Worm (Caenorhabditis elegans) whole organism, L4/young adult: Measurements from ENCODE around the gene alg-3.

Experiments
- W03F9.2 ChIP-seq: fragments of 150-350 bp; optimal IDR thresholded peaks from 2 replicates; lab custom pipeline; 2014; ENCODE audit warnings: missing biosample characterization, missing genetic modification characterization
- dao-5 ChIP-seq: sonication (generic microtip); optimal IDR thresholded peaks from 2 replicates; lab custom pipeline; 2016; ENCODE audit warnings: missing genotype, missing genetic modification characterization, moderate library complexity, missing compliant biosample characterization
- him-1 ChIP-seq: sonication (generic microtip); optimal IDR thresholded peaks from 2 replicates; lab custom pipeline; 2016; ENCODE audit warnings: missing genotype, missing genetic modification reagents, missing genetic modification characterization, missing compliant biosample characterization

The alg-3 gene

DNA sequence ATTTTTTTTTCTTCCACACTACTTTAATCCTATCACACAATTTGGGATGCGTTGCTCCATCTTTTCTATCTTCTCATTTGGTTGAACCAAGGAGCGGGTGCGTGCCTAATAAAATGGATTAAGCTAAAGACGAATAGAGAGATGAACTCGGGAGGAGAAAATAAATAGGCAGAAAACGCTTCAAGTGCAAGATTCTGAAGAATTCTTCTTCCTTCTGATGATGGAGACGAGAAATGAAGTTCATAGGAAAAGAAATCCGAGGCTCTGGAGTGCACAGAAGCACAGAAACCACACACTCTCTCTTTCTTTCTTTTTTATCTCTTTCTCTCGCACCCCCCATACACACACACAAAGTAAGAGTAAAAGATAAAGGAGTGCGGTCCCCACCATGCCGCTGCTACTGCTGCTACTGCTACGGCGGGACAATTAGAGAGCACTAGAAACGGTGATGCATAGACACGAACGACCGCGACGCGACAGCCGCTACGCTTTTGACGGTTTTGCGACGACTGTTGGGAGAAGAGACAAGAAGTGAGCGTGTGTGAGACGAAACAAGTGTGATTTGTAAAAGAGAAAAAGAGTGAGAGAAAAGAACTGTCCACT, 11.9 kb upstream of the alg-3 start:
- TF ChIP-seq him-1, result peak; percentile 52
- peak; percentile 55 for TF ChIP-seq dao-5 (tag; lab: Kevin White, UChicago)
- peak; percentile 38 for TF ChIP-seq W03F9.2 (tag; lab: Kevin White, UChicago)

ce11 chrIV:11693493-11693892, 10.6 kb upstream of the alg-3 start, which contains the start of gene ZK792.12:
TSS of gene ZK792.12 (plus strand) at chrIV:11693793.
- TF ChIP-seq dao-5 (tag; lab: Kevin White, UChicago), result no peak
- no peak for TF ChIP-seq him-1
- no peak for TF ChIP-seq W03F9.2 (tag; lab: Kevin White, UChicago)

DNA sequence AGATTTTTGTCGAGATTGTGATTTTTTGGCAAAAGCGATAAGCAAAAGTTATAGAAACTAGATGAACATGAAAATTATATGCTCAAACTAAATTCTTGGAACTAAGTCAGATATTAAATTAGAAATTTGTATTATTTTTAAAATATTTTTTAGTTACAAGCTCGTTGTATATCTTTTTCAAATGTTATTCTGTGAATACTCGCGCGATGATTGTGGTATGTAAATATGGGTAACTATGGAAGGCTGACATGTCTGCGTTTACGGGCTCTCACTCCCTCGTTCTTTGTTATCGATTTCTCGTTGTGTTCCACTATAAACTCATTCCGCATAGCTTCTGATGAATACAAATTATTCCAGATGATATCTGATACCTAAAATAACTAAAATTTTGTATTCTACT, 9.9 kb upstream of the alg-3 start, which contains the start of gene ZK792.7:
Gene ZK792.7 (plus strand): TSS at position 301 of the 400 bp plus-strand sequence.
- TF ChIP-seq W03F9.2 (tag; lab: Kevin White, UChicago), result no peak

ce11 chrIV:11695634-11696033, 8.4 kb upstream of the alg-3 start:
- peak; percentile 48 for TF ChIP-seq W03F9.2 (tag; lab: Kevin White, UChicago)
- no peak for TF ChIP-seq dao-5 (tag; lab: Kevin White, UChicago)

DNA sequence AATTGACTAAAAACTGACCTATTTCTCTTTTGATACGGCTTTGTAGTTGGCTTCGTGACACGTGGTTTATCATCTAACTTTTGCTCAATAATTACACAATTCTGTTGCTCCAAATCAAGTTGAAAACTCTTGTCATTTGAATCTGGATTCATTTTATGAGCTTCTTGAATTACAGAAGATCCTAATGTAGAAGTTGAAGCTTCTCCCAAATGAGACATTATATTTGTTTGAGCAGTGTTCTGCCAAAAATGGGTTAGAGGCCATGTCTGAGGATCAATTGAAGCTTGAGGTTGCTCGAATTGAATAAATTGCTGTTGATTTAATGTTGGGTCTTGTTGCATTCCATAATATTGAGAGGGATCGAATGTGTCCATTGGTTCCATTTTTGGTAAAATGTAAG, 6.5 kb upstream of the alg-3 start:
- TF ChIP-seq dao-5 (tag; lab: Kevin White, UChicago) (no peak), him-1 (no peak), W03F9.2 (tag; lab: Kevin White, UChicago) (no peak)

ce11 chrIV:11700100-11700499, 3.9 kb upstream of the alg-3 start:
- TF ChIP-seq W03F9.2 (tag; lab: Kevin White, UChicago) (no peak), dao-5 (tag; lab: Kevin White, UChicago) (no peak), him-1 (no peak)

- TF ChIP-seq W03F9.2 (tag; lab: Kevin White, UChicago) (no peak), him-1 (no peak), dao-5 (tag; lab: Kevin White, UChicago) (no peak)
Observed at ce11 chrIV:11700752-11701151, 3.3 kb upstream of the alg-3 start, which contains the start of gene dpy-20. TSS of gene dpy-20 (minus strand) at chrIV:11700852.

DNA sequence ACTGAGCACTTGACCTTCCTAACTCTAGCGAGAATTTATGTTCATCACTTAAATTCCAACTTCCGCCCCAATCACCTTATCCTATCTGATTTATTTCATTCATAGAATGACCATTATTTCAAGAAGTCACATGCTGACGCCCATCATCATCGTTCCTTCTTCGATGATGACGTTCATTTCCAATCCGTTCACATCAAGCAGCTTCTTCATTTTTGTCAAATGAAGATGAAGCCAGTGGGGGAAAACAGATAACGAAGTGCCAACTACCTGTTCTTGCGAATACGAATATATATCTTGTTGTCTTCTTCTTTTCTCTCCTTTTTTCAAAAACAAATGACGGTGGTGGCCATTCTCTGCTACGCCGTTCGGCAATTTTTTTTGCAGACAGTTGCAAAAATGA, 2.2 kb upstream of the alg-3 start:
- TF ChIP-seq dao-5 (tag; lab: Kevin White, UChicago) (no peak), W03F9.2 (tag; lab: Kevin White, UChicago) (no peak), him-1 (no peak)

- TF ChIP-seq W03F9.2 (tag; lab: Kevin White, UChicago) (no peak), him-1 (no peak), dao-5 (tag; lab: Kevin White, UChicago) (no peak)
Observed at ce11 chrIV:11710331-11710730, 6.3 kb downstream of the alg-3 start.

DNA sequence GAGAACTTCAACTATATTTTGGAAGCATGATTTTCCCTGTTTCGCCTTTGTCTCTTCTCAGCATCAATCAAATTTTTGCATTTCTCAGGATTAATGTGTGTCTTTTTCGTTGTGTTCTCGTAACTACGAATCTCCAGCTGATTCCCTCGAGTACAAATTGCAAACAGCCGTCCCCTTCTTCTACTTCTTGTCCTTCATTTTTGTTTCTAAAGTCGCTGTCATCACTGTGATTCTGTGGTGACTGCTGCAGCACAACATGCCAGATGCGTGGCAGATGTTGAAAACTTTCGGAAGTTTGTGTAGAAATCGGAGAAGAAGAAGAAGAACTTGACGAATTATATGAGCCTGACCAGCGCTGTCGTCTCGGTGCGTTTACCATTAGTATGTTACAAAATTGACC, 9.2 kb downstream of the alg-3 start:
- TF ChIP-seq dao-5 (tag; lab: Kevin White, UChicago) (no peak), him-1 (no peak)

ce11 chrIV:11714739-11715138, 10.7 kb downstream of the alg-3 start, which contains the start of gene magi-1:
TSS of gene magi-1 (plus strand) at chrIV:11715039.
- TF ChIP-seq him-1 (no peak), W03F9.2 (tag; lab: Kevin White, UChicago) (no peak), dao-5 (tag; lab: Kevin White, UChicago) (no peak)

DNA sequence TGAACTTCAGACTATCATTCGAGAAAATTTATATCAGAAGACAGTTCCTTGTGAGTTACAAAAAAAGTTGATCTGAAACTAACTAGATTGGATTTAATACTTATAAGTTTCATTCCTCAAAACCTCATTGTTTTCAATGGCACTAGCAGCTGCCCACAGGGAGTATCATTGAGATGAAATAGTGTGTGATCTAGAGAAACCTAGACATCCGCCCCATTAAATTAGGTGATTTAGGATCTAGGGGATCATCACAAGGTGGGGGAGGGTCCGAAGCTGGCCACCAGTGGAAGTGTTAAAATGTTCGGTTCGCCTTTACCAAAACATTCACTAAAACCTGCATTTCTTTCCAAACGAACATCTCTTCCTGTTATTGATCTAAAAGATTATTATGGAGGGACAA, 12.4 kb downstream of the alg-3 start:
- TF ChIP-seq dao-5 (tag; lab: Kevin White, UChicago), result no peak
- TF ChIP-seq W03F9.2 (tag; lab: Kevin White, UChicago), result no peak
- no peak for TF ChIP-seq him-1

DNA sequence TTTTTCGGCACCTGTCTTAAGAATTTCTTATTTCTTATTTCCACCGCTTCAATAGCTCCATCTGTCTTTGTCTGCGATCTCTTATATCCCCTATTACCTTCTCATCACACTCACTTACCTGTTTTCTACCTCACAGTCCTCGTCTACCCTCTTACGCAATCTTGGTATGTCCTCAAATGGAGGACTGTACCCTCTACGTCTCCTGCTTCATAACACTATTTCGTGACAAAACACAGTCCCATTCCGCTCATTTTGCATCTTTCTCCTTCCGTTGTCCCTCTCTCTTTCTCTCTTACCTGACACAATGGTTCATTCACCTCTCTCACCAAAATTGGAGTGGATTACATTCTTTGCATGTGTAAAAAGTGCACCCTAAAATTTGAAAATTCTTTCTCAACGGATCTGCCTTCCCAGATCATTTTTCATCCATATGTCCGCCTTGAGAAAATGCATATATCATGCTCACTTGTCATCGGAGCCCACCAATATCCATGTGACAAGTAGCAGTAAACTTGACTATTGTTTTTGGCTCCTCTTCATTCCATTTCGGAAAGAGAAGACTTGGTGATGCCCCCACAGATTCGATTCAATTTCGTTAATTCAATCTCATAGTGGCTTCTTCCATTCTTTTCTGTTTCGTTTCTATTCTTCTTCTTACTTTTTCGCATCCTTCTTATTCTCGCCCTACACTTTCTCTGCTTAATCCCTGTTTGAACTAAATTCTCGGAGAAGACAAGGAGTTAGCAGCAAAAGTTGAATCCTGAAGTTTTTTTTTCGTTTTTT, 13.2 kb downstream of the alg-3 start:
- TF ChIP-seq W03F9.2 (tag; lab: Kevin White, UChicago), result no peak
- TF ChIP-seq dao-5 (tag; lab: Kevin White, UChicago), result no peak
- TF ChIP-seq him-1, result no peak

DNA sequence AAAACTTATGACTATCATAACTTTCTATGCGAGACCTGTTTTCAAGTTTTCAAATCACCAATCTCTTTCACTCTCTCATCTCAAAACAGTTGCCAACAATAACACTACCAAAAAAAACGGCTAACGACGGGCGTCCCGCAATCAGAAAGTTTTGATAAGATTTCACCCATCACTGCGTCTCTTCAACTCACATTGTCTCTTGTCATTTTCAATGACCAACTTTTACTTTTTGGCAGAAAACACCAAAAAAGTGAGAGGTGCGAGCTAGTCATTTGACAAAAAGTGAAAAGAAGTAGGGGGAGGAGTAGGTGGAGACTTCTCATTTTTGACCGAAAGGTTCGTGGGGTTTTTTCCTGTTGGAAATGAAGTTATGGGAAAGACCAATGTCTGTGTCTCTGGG, 14.6 kb downstream of the alg-3 start:
- no peak for TF ChIP-seq dao-5 (tag; lab: Kevin White, UChicago)
- TF ChIP-seq him-1, result no peak
- no peak for TF ChIP-seq W03F9.2 (tag; lab: Kevin White, UChicago)
